Worm (Caenorhabditis elegans): Measurements from ENCODE around the gene clec-25.

DNA sequence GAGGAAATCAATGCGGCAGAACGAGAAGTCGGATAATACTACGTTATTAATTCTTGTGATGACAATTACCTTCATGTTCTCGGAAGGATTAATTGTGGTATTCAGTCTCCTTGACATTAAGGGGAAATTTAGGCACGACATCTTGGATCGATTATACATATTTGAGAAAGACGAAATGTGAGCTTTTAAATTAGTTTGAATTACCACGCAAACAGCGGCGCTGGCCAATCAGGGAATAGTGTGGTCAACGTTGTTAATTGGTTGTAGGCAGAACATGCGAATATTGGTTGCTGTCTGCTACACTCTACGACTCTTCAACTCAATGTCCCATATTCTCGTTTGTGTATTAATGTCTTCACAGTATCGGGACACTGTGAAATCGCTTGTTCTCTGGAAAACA is 31.9 kb downstream of the clec-25 start, which contains the start of gene F49A5.10:
- no peak for TF ChIP-seq mxl-2 (GFP tag; conservative IDR thresholded peaks at IDR 0.05)
- TF ChIP-seq fkh-10 (GFP tag; optimal IDR thresholded peaks at IDR 0.05) = no peak
- TF ChIP-seq ces-1 (GFP tag; optimal IDR thresholded peaks at IDR 0.05) = no peak
- no peak for TF ChIP-seq nhr-28 (tag; optimal IDR thresholded peaks at IDR 0.05)
- TF ChIP-seq nhr-77 (tag; optimal IDR thresholded peaks at IDR 0.05) = no peak
- no peak for TF ChIP-seq egl-27 (tag; optimal IDR thresholded peaks at IDR 0.05)
- no peak for TF ChIP-seq snpc-4 (tag; optimal IDR thresholded peaks at IDR 0.05)
- TF ChIP-seq lir-3 (tag; optimal IDR thresholded peaks at IDR 0.05) = no peak
- no peak for TF ChIP-seq lin-39 (tag; optimal IDR thresholded peaks at IDR 0.05)
- TF ChIP-seq pqm-1 (tag; optimal IDR thresholded peaks at IDR 0.05) = no peak
- TF ChIP-seq mdt-29 (GFP tag; IDR thresholded peaks at IDR 0.05) = no peak
